Worm (Caenorhabditis elegans): Measurements from ENCODE around the gene sars-2.

- no peak for TF ChIP-seq F55B11.4 (tag; optimal IDR thresholded peaks at IDR 0.05; ENCODE audit: borderline replicate concordance, insufficient read depth)
- TF ChIP-seq B0261.1 (tag; optimal IDR thresholded peaks at IDR 0.05), result no peak
- TF ChIP-seq dpl-1 (GFP tag; optimal IDR thresholded peaks at IDR 0.05), result no peak
- TF ChIP-seq ccch-3 (GFP tag; optimal IDR thresholded peaks at IDR 0.05), result no peak
- no peak for TF ChIP-seq ekl-4 (GFP tag; IDR thresholded peaks at IDR 0.05)
- no peak for TF ChIP-seq Y79H2A.3 (GFP tag; conservative IDR thresholded peaks at IDR 0.05)
- TF ChIP-seq ztf-28 (GFP tag; IDR thresholded peaks at IDR 0.05), result no peak
- no peak for TF ChIP-seq F57C9.4 (tag; optimal IDR thresholded peaks at IDR 0.05)
- no peak for TF ChIP-seq ama-1 (optimal IDR thresholded peaks at IDR 0.05)
- no peak for TF ChIP-seq ama-1 (GFP tag; optimal IDR thresholded peaks at IDR 0.05)
- no peak for TF ChIP-seq ceh-58 (GFP tag; IDR thresholded peaks at IDR 0.05)
- TF ChIP-seq cebp-2 (GFP tag; IDR thresholded peaks at IDR 0.05), result no peak
- no peak for TF ChIP-seq F52B5.7 (tag; optimal IDR thresholded peaks at IDR 0.05)
- TF ChIP-seq fkh-3 (tag; optimal IDR thresholded peaks at IDR 0.05), result no peak
- TF ChIP-seq tlf-1 (GFP tag; optimal IDR thresholded peaks at IDR 0.05), result no peak
Measured at ce11 chrIV:4398890-4399289, 41.5 kb downstream of the sars-2 start.

Measured in whole organism, young adult.